Worm (Caenorhabditis elegans) whole organism, L3 larva: ENCODE data around the gene F58F12.2.

Experiments used
- ZK546.5 ChIP-seq: sonication (generic microtip); optimal IDR thresholded peaks from 2 replicates; lab custom pipeline; 2017; ENCODE audit warnings: missing biosample characterization, missing genetic modification characterization
- ama-1 ChIP-seq: fragments of 150-350 bp; optimal IDR thresholded peaks from 2 replicates; lab custom pipeline; 2018
- ceh-82 ChIP-seq: fragments of 150-350 bp; optimal IDR thresholded peaks from 2 replicates; lab custom pipeline; 2014; ENCODE audit warnings: missing biosample characterization, missing genetic modification characterization
- elt-3 ChIP-seq, 3 experiments: fragments of 150-350 bp in 1 of 3; sonication (generic microtip) in 2 of 3; optimal IDR thresholded peaks; 2 replicates in 2 of 3; 4 replicates in 1 of 3; lab custom pipeline; 2014 to 2017; ENCODE audit warnings: missing biosample characterization in 3 of 3, missing genetic modification characterization in 3 of 3
- eor-1 ChIP-seq, 2 experiments: fragments of 150-350 bp; optimal IDR thresholded peaks; 2 replicates each; lab custom pipeline; 2014 to 2018; ENCODE audit warnings: missing biosample characterization in 2 of 2, missing genetic modification characterization in 2 of 2
- fos-1 ChIP-seq: fragments of 150-350 bp; optimal IDR thresholded peaks from 2 replicates; lab custom pipeline; 2014; ENCODE audit warnings: missing biosample characterization, missing genetic modification characterization
- nhr-28 ChIP-seq: fragments of 150-350 bp; optimal IDR thresholded peaks from 2 replicates; lab custom pipeline; 2014; ENCODE audit warnings: missing biosample characterization, missing genetic modification characterization
- nhr-77 ChIP-seq: fragments of 150-350 bp; optimal IDR thresholded peaks from 2 replicates; lab custom pipeline; 2014; ENCODE audit warnings: missing biosample characterization, missing genetic modification characterization
- unc-62 ChIP-seq: fragments of 150-350 bp; sonication (generic microtip); optimal IDR thresholded peaks from 4 replicates; lab custom pipeline; 2014; ENCODE audit warnings: missing biosample characterization, missing genetic modification reagents, missing genetic modification characterization

DNA sequence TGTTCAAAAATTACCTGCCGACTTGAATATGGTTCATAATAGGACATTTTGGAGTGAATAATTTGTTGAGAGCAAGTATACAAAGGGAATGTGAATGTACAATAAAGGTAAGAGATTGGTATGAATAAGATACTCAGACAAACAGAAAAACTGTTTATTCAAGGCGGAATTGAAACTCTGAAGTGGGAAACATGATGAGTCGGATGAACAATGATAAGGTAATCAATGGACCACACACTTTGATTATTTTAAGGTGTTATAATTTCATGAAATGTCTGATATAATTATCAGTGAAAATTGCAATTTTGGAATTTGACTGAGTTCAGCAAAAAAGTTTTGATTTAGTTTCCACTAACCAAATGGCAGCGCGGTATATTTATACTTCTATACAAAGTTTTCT lies 48.3 kb downstream of the F58F12.2 start:
- TF ChIP-seq ceh-82 (tag; lab: Kevin White, UChicago) = no peak
- TF ChIP-seq nhr-28 (tag; lab: Kevin White, UChicago) = no peak
- no peak for TF ChIP-seq fos-1
- TF ChIP-seq elt-3 (tag; optimal IDR thresholded peaks at IDR 0.05; lab: Kevin White, UChicago) = no peak
- no peak for TF ChIP-seq ama-1 (lab: Kevin White, UChicago)
- no peak for TF ChIP-seq ZK546.5 (tag; lab: Kevin White, UChicago)
- no peak for TF ChIP-seq unc-62 (GFP tag; lab: Kevin White, UChicago)
- no peak for TF ChIP-seq nhr-77 (tag; lab: Kevin White, UChicago)
- TF ChIP-seq eor-1 (tag; optimal IDR thresholded peaks at IDR 0.05; lab: Kevin White, UChicago) = no peak
